Fruit fly (Drosophila melanogaster) whole organism, prepupa: ENCODE data around the gene CG34376.
A peak's percentile ranks its signal among the peaks of the same experiment; 100 is the strongest.

ENCODE experiments used
- CG10631 ChIP-seq: fragments of 200-800 bp; sonication (Bioruptor generic); optimal IDR thresholded peaks from 2 replicates; lab custom pipeline; 2016; ENCODE audit warnings: missing biosample characterization, missing genetic modification characterization
- CG10669 ChIP-seq: fragments of 200-800 bp; sonication (Bioruptor generic); optimal IDR thresholded peaks from 3 replicates; lab custom pipeline; 2018; ENCODE audit warnings: missing biosample characterization, mild to moderate bottlenecking, missing genetic modification characterization, moderate library complexity
- CG11294 ChIP-seq: fragments of 200-800 bp; sonication (Bioruptor generic); IDR thresholded peaks from 2 replicates; pipeline ENCODE4 v1.3.6; 2022; ENCODE audit warnings: missing biosample characterization, missing genetic modification characterization
- CG15336 ChIP-seq: fragments of 200-800 bp; sonication (Bioruptor generic); IDR thresholded peaks from 2 replicates; pipeline ENCODE4 v1.3.6; 2022; ENCODE audit warnings: missing biosample characterization, missing genetic modification characterization
- CG1621 ChIP-seq: fragments of 200-800 bp; sonication (Bioruptor generic); optimal IDR thresholded peaks from 3 replicates; lab custom pipeline; 2018; ENCODE audit warnings: missing biosample characterization, mild to moderate bottlenecking, missing genetic modification characterization
- CG3032 ChIP-seq: fragments of 200-800 bp; optimal IDR thresholded peaks from 2 replicates; lab custom pipeline; 2019; ENCODE audit warnings: missing biosample characterization, mild to moderate bottlenecking, missing genetic modification characterization, moderate library complexity
- CG31627 ChIP-seq: fragments of 200-800 bp; sonication (Bioruptor generic); optimal IDR thresholded peaks from 3 replicates; lab custom pipeline; 2016; ENCODE audit warnings: missing biosample characterization, missing genetic modification characterization
- CG32006 ChIP-seq: fragments of 200-800 bp; sonication (Bioruptor generic); optimal IDR thresholded peaks from 3 replicates; lab custom pipeline; 2017; ENCODE audit warnings: missing biosample characterization, mild to moderate bottlenecking, missing genetic modification characterization
- CG34406 ChIP-seq: fragments of 200-800 bp; sonication (Bioruptor generic); optimal IDR thresholded peaks from 3 replicates; lab custom pipeline; 2016; ENCODE audit warnings: missing biosample characterization, missing genetic modification characterization
- CG3919 ChIP-seq: fragments of 200-800 bp; sonication (Bioruptor generic); optimal IDR thresholded peaks from 3 replicates; lab custom pipeline; 2016; ENCODE audit warnings: missing biosample characterization, missing genetic modification characterization
- CG4318 ChIP-seq: fragments of 200-800 bp; sonication (Bioruptor generic); optimal IDR thresholded peaks from 3 replicates; lab custom pipeline; 2017; ENCODE audit warnings: missing biosample characterization, mild to moderate bottlenecking, missing genetic modification characterization
- CG6276 ChIP-seq: fragments of 200-800 bp; sonication (Bioruptor generic); optimal IDR thresholded peaks from 2 replicates; lab custom pipeline; 2017; ENCODE audit warnings: missing biosample characterization, mild to moderate bottlenecking, missing genetic modification characterization
- CG6792 ChIP-seq: fragments of 200-800 bp; sonication (Bioruptor generic); optimal IDR thresholded peaks from 3 replicates; lab custom pipeline; 2016; ENCODE audit warnings: missing biosample characterization, missing genetic modification characterization
- CG6854 ChIP-seq: fragments of 200-800 bp; sonication (Bioruptor generic); optimal IDR thresholded peaks from 2 replicates; lab custom pipeline; 2017; ENCODE audit warnings: missing biosample characterization, mild to moderate bottlenecking, missing genetic modification characterization
- CG8632 ChIP-seq: fragments of 200-800 bp; sonication (Bioruptor generic); optimal IDR thresholded peaks from 3 replicates; lab custom pipeline; 2016; ENCODE audit warnings: missing biosample characterization, missing genetic modification characterization
- Eip75B ChIP-seq: fragments of 200-800 bp; sonication (Bioruptor generic); optimal IDR thresholded peaks from 3 replicates; lab custom pipeline; 2016; ENCODE audit warnings: missing biosample characterization, missing genetic modification characterization
- Eip93F ChIP-seq: fragments of 200-800 bp; sonication (Bioruptor generic); optimal IDR thresholded peaks from 2 replicates; lab custom pipeline; 2016; ENCODE audit warnings: missing biosample characterization, mild to moderate bottlenecking, missing genetic modification characterization
- Ets96B ChIP-seq: fragments of 200-800 bp; optimal IDR thresholded peaks from 2 replicates; lab custom pipeline; 2019; ENCODE audit warnings: missing biosample characterization, mild to moderate bottlenecking, missing genetic modification characterization, moderate library complexity
- Gug ChIP-seq: fragments of 200-800 bp; sonication (Bioruptor generic); IDR thresholded peaks from 2 replicates; pipeline ENCODE4 v1.3.6; 2022; ENCODE audit warnings: missing biosample characterization, missing genetic modification characterization
- Hr38 ChIP-seq: sonication (Bioruptor generic); optimal IDR thresholded peaks from 2 replicates; lab custom pipeline; 2016; ENCODE audit warnings: missing biosample characterization, missing genetic modification characterization
- Hr39 ChIP-seq: fragments of 200-800 bp; sonication (Bioruptor generic); optimal IDR thresholded peaks from 2 replicates; lab custom pipeline; 2016; ENCODE audit warnings: missing biosample characterization, missing genetic modification characterization
- Lpt ChIP-seq: fragments of 200-800 bp; sonication (Bioruptor generic); optimal IDR thresholded peaks from 3 replicates; lab custom pipeline; 2016; ENCODE audit warnings: missing biosample characterization, missing genetic modification characterization
- Met ChIP-seq: fragments of 200-800 bp; sonication (Bioruptor generic); optimal IDR thresholded peaks from 3 replicates; lab custom pipeline; 2016; ENCODE audit warnings: missing biosample characterization, missing genetic modification characterization
- OdsH ChIP-seq: fragments of 200-800 bp; sonication (Bioruptor generic); optimal IDR thresholded peaks from 3 replicates; lab custom pipeline; 2016; ENCODE audit warnings: missing biosample characterization, missing genetic modification characterization
- Smox ChIP-seq: fragments of 200-800 bp; sonication (Bioruptor generic); optimal IDR thresholded peaks from 3 replicates; lab custom pipeline; 2016; ENCODE audit warnings: missing biosample characterization, missing genetic modification characterization
- Sox14 ChIP-seq: fragments of 200-800 bp; sonication (Bioruptor generic); optimal IDR thresholded peaks from 3 replicates; lab custom pipeline; 2016; ENCODE audit warnings: missing biosample characterization, missing genetic modification characterization
- Sox15 ChIP-seq: fragments of 200-800 bp; sonication (Bioruptor generic); optimal IDR thresholded peaks from 3 replicates; lab custom pipeline; 2016; ENCODE audit warnings: missing biosample characterization, missing genetic modification characterization
- achi ChIP-seq: fragments of 200-800 bp; sonication (Bioruptor generic); optimal IDR thresholded peaks from 3 replicates; lab custom pipeline; 2016; ENCODE audit warnings: missing biosample characterization, missing genetic modification characterization
- acj6 ChIP-seq: fragments of 200-800 bp; sonication (Bioruptor generic); optimal IDR thresholded peaks from 3 replicates; lab custom pipeline; 2016; ENCODE audit warnings: missing biosample characterization, missing genetic modification characterization
- cyc ChIP-seq: fragments of 200-800 bp; sonication (Bioruptor generic); optimal IDR thresholded peaks from 3 replicates; lab custom pipeline; 2016; ENCODE audit warnings: missing biosample characterization, missing genetic modification characterization
- dac ChIP-seq: fragments of 200-800 bp; sonication (Bioruptor generic); optimal IDR thresholded peaks from 2 replicates; lab custom pipeline; 2017; ENCODE audit warnings: missing biosample characterization, mild to moderate bottlenecking, missing genetic modification characterization
- eg ChIP-seq: fragments of 200-800 bp; sonication (Bioruptor generic); IDR thresholded peaks from 3 replicates; pipeline ENCODE4 v1.3.6; 2022; ENCODE audit warnings: missing biosample characterization, missing genetic modification characterization
- esn ChIP-seq: fragments of 200-800 bp; sonication (Bioruptor generic); optimal IDR thresholded peaks from 2 replicates; lab custom pipeline; 2016; ENCODE audit warnings: missing biosample characterization, mild to moderate bottlenecking, missing genetic modification characterization, moderate library complexity
- fkh ChIP-seq: fragments of 200-800 bp; sonication (Bioruptor generic); optimal IDR thresholded peaks from 3 replicates; lab custom pipeline; 2017; ENCODE audit warnings: missing biosample characterization, mild to moderate bottlenecking, missing genetic modification characterization, moderate library complexity
- lz ChIP-seq: fragments of 200-800 bp; sonication (Bioruptor generic); optimal IDR thresholded peaks from 3 replicates; lab custom pipeline; 2016; ENCODE audit warnings: missing biosample characterization, missing genetic modification characterization
- net ChIP-seq: fragments of 200-800 bp; sonication (Bioruptor generic); optimal IDR thresholded peaks from 3 replicates; lab custom pipeline; 2016; ENCODE audit warnings: missing biosample characterization, missing genetic modification characterization
- pdm3 ChIP-seq: fragments of 200-800 bp; sonication (Bioruptor generic); optimal IDR thresholded peaks from 3 replicates; lab custom pipeline; 2016; ENCODE audit warnings: missing biosample characterization, missing genetic modification characterization
- spab ChIP-seq: fragments of 200-800 bp; sonication (Bioruptor generic); optimal IDR thresholded peaks from 2 replicates; lab custom pipeline; 2017; ENCODE audit warnings: missing biosample characterization, mild to moderate bottlenecking, missing genetic modification characterization, missing genetic modification reagents
- svp ChIP-seq: fragments of 200-800 bp; sonication (Bioruptor generic); peaks from one replicate; lab custom pipeline; 2016; ENCODE audit warnings: missing biosample characterization, missing genetic modification characterization

The CG34376 gene

DNA sequence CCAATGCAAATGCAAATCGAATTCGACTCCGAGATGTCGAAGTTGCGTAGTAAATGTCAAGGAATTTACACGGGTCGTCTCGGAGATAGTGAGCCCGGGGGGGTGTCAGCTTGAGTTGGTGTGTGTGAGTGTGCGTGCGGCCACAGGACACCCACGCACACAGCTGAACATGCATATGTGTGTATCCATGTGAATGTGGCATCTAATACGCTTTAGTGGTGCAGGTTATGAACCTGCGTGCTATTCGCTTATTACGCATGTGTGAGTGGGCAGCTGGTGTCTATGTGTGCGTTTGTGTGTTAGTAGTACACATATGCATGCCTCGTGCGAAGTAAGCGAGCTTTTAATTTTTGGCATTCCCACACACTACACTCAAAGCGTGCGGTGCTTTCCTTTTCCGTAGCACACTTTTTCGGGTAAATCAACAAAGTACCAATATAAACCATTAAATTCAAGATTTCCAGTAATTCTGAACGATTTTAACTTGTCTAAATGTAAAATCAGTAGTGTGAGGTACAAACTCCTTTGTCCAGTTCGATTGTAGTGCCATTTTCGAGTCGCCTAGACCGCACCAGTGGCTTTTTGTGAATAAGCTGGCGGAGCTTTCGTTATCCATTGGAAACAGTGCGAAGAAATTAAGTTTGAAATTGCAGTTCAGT lies 21.1 kb downstream of the CG34376 start (continued):
- TF ChIP-seq eg (peak; percentile 68; the same call in 2 of the 3 replicates), acj6 (GFP tag; lab: Kevin White, UChicago) (no peak), CG34406 (peak; percentile 57), CG4318 (GFP tag; lab: Kevin White, UChicago) (no peak), CG8632 (peak; percentile 33), CG32006 (peak; percentile 74), OdsH (GFP tag; lab: Kevin White, UChicago) (no peak), esn (GFP tag; lab: Kevin White, UChicago) (no peak), Eip75B (GFP tag; lab: Kevin White, UChicago) (peak; percentile 78), Hr39 (GFP tag; lab: Kevin White, UChicago) (peak; percentile 63), CG10631 (GFP tag; lab: Kevin White, UChicago) (peak; percentile 61), fkh (GFP tag; lab: Kevin White, UChicago) (no peak), lz (GFP tag; lab: Kevin White, UChicago) (peak; percentile 72), CG3032 (tag; lab: Kevin White, UChicago) (peak; percentile 73), achi (GFP tag; lab: Kevin White, UChicago) (peak; percentile 66), Lpt (GFP tag; lab: Kevin White, UChicago) (no peak), pdm3 (GFP tag; lab: Kevin White, UChicago) (no peak), net (peak; percentile 60), CG15336 (GFP tag; lab: Robert Waterston, UW) (peak; percentile 76)

DNA sequence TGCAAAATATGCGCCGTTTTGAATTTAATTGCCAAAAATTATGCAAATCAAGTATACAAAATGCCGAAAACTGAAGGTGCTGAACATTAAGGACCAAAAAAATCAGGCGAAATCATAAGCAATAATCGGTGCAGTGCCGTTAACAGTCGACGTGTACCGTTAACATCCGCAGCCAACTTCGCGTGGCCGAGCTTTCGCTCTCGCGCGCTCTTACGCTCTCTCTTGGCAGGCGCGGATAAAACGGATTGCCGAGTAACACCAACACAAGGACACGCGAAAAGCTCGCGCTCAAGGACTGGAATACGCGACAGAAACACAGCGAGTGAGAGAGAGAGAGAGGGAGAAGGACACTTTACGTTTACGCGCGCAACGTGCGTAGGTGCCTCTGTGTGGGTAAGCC lies 22.2 kb downstream of the CG34376 start:
- TF ChIP-seq Eip93F = no peak
- TF ChIP-seq CG8632 = no peak
- no peak for TF ChIP-seq Gug (GFP tag; lab: Robert Waterston, UW)
- TF ChIP-seq CG6792 (GFP tag; lab: Kevin White, UChicago) = no peak
- TF ChIP-seq eg = no peak
- TF ChIP-seq Sox14 (GFP tag; lab: Kevin White, UChicago) = no peak
- TF ChIP-seq CG1621 (tag; lab: Kevin White, UChicago) = no peak
- TF ChIP-seq Hr38 (GFP tag; lab: Kevin White, UChicago) = no peak
- no peak for TF ChIP-seq CG11294
- TF ChIP-seq acj6 (GFP tag; lab: Kevin White, UChicago) = no peak
- TF ChIP-seq CG10669 = no peak
- TF ChIP-seq pdm3 (GFP tag; lab: Kevin White, UChicago) = no peak
- TF ChIP-seq Ets96B (tag; lab: Kevin White, UChicago) = no peak
- no peak for TF ChIP-seq Sox15 (GFP tag; lab: Kevin White, UChicago)
- TF ChIP-seq svp (GFP tag; lab: Kevin White, UChicago) = no peak
- TF ChIP-seq, all 60 proteins: peak for 0

DNA sequence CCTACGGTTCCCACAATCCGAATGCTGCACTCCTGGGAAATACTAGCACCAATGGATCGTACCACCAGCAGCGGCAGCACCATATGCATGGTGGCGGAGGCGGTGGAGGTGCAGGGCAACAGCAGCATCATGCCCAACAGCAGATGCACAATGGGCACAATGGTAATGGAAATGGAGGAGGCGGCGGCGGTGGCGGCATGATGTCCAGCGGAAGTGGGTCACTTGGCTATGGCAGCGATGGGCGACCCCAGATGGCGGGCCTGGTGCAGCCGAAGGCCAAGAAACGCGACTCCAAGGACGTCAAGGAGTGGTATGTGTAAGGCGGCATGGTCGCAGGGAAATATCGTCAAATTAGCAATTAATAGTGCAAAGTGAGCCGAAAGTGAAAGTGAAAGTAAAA lies 35.6 kb downstream of the CG34376 start:
- TF ChIP-seq acj6 (GFP tag; lab: Kevin White, UChicago) (no peak), spab (no peak), Ets96B (tag; lab: Kevin White, UChicago) (no peak), Smox (GFP tag; lab: Kevin White, UChicago) (no peak), esn (GFP tag; lab: Kevin White, UChicago) (no peak), Eip93F (no peak), CG3919 (no peak), CG6792 (GFP tag; lab: Kevin White, UChicago) (no peak), Hr39 (GFP tag; lab: Kevin White, UChicago) (no peak), CG15336 (GFP tag; lab: Robert Waterston, UW) (no peak), OdsH (GFP tag; lab: Kevin White, UChicago) (no peak), fkh (GFP tag; lab: Kevin White, UChicago) (no peak), CG6854 (GFP tag; lab: Kevin White, UChicago) (no peak), CG31627 (GFP tag; lab: Kevin White, UChicago) (no peak), dac (GFP tag; lab: Kevin White, UChicago) (no peak), CG6276 (no peak), cyc (GFP tag; lab: Kevin White, UChicago) (no peak), Met (GFP tag; lab: Kevin White, UChicago) (no peak), Sox15 (GFP tag; lab: Kevin White, UChicago) (no peak)
